Fruit fly (Drosophila melanogaster): Measurements from ENCODE around the gene Surf6.

The Surf6 gene

DNA sequence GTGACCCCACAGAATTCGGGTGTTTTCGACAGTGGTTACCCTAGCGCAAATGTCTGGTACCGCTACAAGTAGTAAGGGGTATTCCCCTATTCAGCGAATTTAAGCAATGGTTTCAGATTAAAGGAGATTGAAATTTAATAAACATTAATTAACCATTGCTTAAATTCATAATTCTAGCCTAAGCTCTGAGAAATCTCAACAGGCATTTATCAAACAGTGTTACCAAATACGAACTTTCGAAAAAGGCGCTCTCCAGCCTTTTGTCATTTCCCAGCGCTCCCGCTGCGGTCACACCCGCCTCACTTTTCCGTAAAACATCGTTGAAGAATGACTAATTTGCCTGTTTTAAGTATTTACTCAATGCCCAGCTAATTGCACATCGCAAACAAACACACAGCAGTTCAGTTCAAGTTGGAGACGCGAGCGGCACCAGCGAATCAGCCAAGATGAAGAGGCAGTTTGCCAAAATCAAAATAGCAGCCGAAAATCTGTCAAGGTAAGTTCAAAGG lies at the start of gene Surf6, which contains the start of gene RhoGAP92B (continued):
- peak; percentile 67 for TF ChIP-seq Side (GFP tag; optimal IDR thresholded peaks at IDR 0.05)
- TF ChIP-seq CG12659 (GFP tag; optimal IDR thresholded peaks at IDR 0.05): peak; percentile 88
- TF ChIP-seq BtbVII (GFP tag; optimal IDR thresholded peaks at IDR 0.05): peak; percentile 57
- no peak for TF ChIP-seq hth (optimal IDR thresholded peaks at IDR 0.05)
- TF ChIP-seq twi (tag; optimal IDR thresholded peaks at IDR 0.05): peak; percentile 38
- peak; percentile 65 for TF ChIP-seq sob (GFP tag; IDR thresholded peaks at IDR 0.05)
- peak; percentile 40 for TF ChIP-seq Hr3 (GFP tag; optimal IDR thresholded peaks at IDR 0.05)
- peak; percentile 50; the same call in 1 of the 2 replicates for TF ChIP-seq Xrp1 (GFP tag; IDR thresholded peaks at IDR 0.05)
- TF ChIP-seq NK7.1 (GFP tag; optimal IDR thresholded peaks at IDR 0.05): peak; percentile 12
- peak; percentile 57 for TF ChIP-seq CG7786 (GFP tag; optimal IDR thresholded peaks at IDR 0.05)
- TF ChIP-seq Hand (GFP tag; optimal IDR thresholded peaks at IDR 0.05): no peak
- TF ChIP-seq CG10366 (GFP tag; IDR thresholded peaks at IDR 0.05): 0 out of 2 replicates have a peak, but pooled peaks have one; percentile 24
- TF ChIP-seq CG14050 (GFP tag; IDR thresholded peaks at IDR 0.05): 0 out of 3 replicates have a peak, but pooled peaks have one; percentile 32
- peak; percentile 64 for TF ChIP-seq CG4328 (GFP tag; optimal IDR thresholded peaks at IDR 0.05)
- TF ChIP-seq CG2202 (tag; optimal IDR thresholded peaks at IDR 0.05): peak; percentile 60
- TF ChIP-seq wek (GFP tag; optimal IDR thresholded peaks at IDR 0.05): peak; percentile 99
- no peak for TF ChIP-seq yki (optimal IDR thresholded peaks at IDR 0.05)
- TF ChIP-seq Opbp (GFP tag; IDR thresholded peaks at IDR 0.05; ENCODE audit: partially characterized antibody): no peak; the same call in 2 of the 3 replicates
- peak; percentile 36 for TF ChIP-seq Bdp1 (GFP tag; optimal IDR thresholded peaks at IDR 0.05)
- TF ChIP-seq crc (GFP tag; optimal IDR thresholded peaks at IDR 0.05): peak; percentile 22
- TF ChIP-seq CG3163 (GFP tag; optimal IDR thresholded peaks at IDR 0.05): peak; percentile 38
- peak; percentile 69 for TF ChIP-seq NC2α (GFP tag; optimal IDR thresholded peaks at IDR 0.05)
- no peak for TF ChIP-seq CG31224 (GFP tag; IDR thresholded peaks at IDR 0.05)
- TF ChIP-seq CG30020 (tag; optimal IDR thresholded peaks at IDR 0.05): peak; percentile 51
- peak; percentile 79 for TF ChIP-seq lab (GFP tag; optimal IDR thresholded peaks at IDR 0.05)
- TF ChIP-seq CG2889 (GFP tag; IDR thresholded peaks at IDR 0.05): no peak
- TF ChIP-seq CG11560 (tag; IDR thresholded peaks at IDR 0.05): no peak
- peak; percentile 92 for TF ChIP-seq YL-1 (GFP tag; optimal IDR thresholded peaks at IDR 0.05)
- peak; percentile 45 to 61 for TF ChIP-seq Pdp1 (GFP tag; optimal IDR thresholded peaks at IDR 0.05)
- peak; percentile 39 for TF ChIP-seq Dek (tag; optimal IDR thresholded peaks at IDR 0.05)
- no peak for TF ChIP-seq pros (GFP tag; optimal IDR thresholded peaks at IDR 0.05)
- no peak for TF ChIP-seq CG6175 (GFP tag; IDR thresholded peaks at IDR 0.05)
- TF ChIP-seq CG9727 (GFP tag; optimal IDR thresholded peaks at IDR 0.05): peak; percentile 68
- peak; percentile 33 for TF ChIP-seq B-H2 (GFP tag; optimal IDR thresholded peaks at IDR 0.05)
- TF ChIP-seq danr (GFP tag; IDR thresholded peaks at IDR 0.05): no peak
- TF ChIP-seq so (GFP tag; IDR thresholded peaks at IDR 0.05): peak; percentile 53; the same call in 1 of the 3 replicates
- no peak for TF ChIP-seq Rx (GFP tag; IDR thresholded peaks at IDR 0.05)
- peak; percentile 64 for TF ChIP-seq NfI (GFP tag; optimal IDR thresholded peaks at IDR 0.05)
- TF ChIP-seq crol (GFP tag; IDR thresholded peaks at IDR 0.05): no peak
- peak; percentile 28 for TF ChIP-seq CG18011 (GFP tag; optimal IDR thresholded peaks at IDR 0.05)
- TF ChIP-seq pum (GFP tag; optimal IDR thresholded peaks at IDR 0.05): peak; percentile 45
- peak; percentile 22 for TF ChIP-seq CG12769 (tag; optimal IDR thresholded peaks at IDR 0.05)
- peak; percentile 62 for TF ChIP-seq Nf-YC (tag; optimal IDR thresholded peaks at IDR 0.05)
- peak; percentile 68 for TF ChIP-seq CG13894 (tag; optimal IDR thresholded peaks at IDR 0.05)
- no peak for TF ChIP-seq ash1 (GFP tag; optimal IDR thresholded peaks at IDR 0.05)
- peak; percentile 44 for TF ChIP-seq CG9215 (GFP tag; IDR thresholded peaks at IDR 0.05)
- TF ChIP-seq CG18764 (GFP tag; optimal IDR thresholded peaks at IDR 0.05): peak; percentile 50
- peak; percentile 23 for TF ChIP-seq CG18476 (GFP tag; optimal IDR thresholded peaks at IDR 0.05)
- TF ChIP-seq sug (tag; optimal IDR thresholded peaks at IDR 0.05): peak; percentile 69
- TF ChIP-seq CG8089 (GFP tag; optimal IDR thresholded peaks at IDR 0.05): peak; percentile 49
- TF ChIP-seq CG17912 (GFP tag; optimal IDR thresholded peaks at IDR 0.05): no peak
